Worm (Caenorhabditis elegans) whole organism, young adult: ENCODE data around the gene apb-1.

ENCODE experiments used
- B0336.3 ChIP-seq: fragments of 200-800 bp; sonication (Bioruptor generic); IDR thresholded peaks from 2 replicates; pipeline ENCODE4 v1.3.6; 2022; ENCODE audit warnings: missing genetic modification characterization, missing compliant biosample characterization
- F39B2.1 ChIP-seq: fragments of 200-800 bp; sonication (Bioruptor generic); IDR thresholded peaks from 2 replicates; pipeline ENCODE4 v1.3.6; 2022; ENCODE audit warnings: missing genetic modification reagents, missing genetic modification characterization, missing compliant biosample characterization
- F57C9.4 ChIP-seq: sonication (generic microtip); optimal IDR thresholded peaks from 2 replicates; lab custom pipeline; 2017; ENCODE audit warnings: mild to moderate bottlenecking, missing genetic modification characterization, missing compliant biosample characterization
- aptf-2 ChIP-seq: fragments of 200-800 bp; sonication (Bioruptor generic); conservative IDR thresholded peaks from 2 replicates; pipeline ENCODE4 v1.3.6; 2022; ENCODE audit warnings: missing genetic modification reagents, missing genetic modification characterization, missing compliant biosample characterization
- athp-1 ChIP-seq: sonication (generic microtip); optimal IDR thresholded peaks from 2 replicates; lab custom pipeline; 2017; ENCODE audit warnings: mild to moderate bottlenecking, missing genetic modification characterization, missing compliant biosample characterization
- attf-5 ChIP-seq: fragments of 200-800 bp; sonication (Bioruptor generic); optimal IDR thresholded peaks from 2 replicates; lab custom pipeline; 2018; ENCODE audit warnings: mild to moderate bottlenecking, missing genetic modification characterization, missing compliant biosample characterization
- bed-2 ChIP-seq: fragments of 200-800 bp; sonication (Bioruptor generic); IDR thresholded peaks from 2 replicates; pipeline ENCODE4 v1.3.6; 2022; ENCODE audit warnings: missing genetic modification reagents, missing genetic modification characterization, missing compliant biosample characterization
- ceh-27 ChIP-seq: fragments of 200-800 bp; sonication (Bioruptor generic); optimal IDR thresholded peaks from 2 replicates; lab custom pipeline; 2018; ENCODE audit warnings: mild to moderate bottlenecking, missing genetic modification characterization, moderate library complexity, missing compliant biosample characterization
- ceh-91 ChIP-seq: fragments of 200-800 bp; sonication (Bioruptor generic); IDR thresholded peaks from 2 replicates; pipeline ENCODE4 v1.3.6; 2022; ENCODE audit warnings: missing genetic modification reagents, missing genetic modification characterization, missing compliant biosample characterization
- die-1 ChIP-seq: sonication (generic microtip); optimal IDR thresholded peaks from 2 replicates; lab custom pipeline; 2016; ENCODE audit warnings: missing genotype, mild to moderate bottlenecking, missing genetic modification characterization, missing compliant biosample characterization
- dox-1 ChIP-seq: fragments of 200-800 bp; sonication (Bioruptor generic); IDR thresholded peaks from 2 replicates; pipeline ENCODE4 v1.3.6; 2022; ENCODE audit warnings: missing genetic modification reagents, missing genetic modification characterization, missing compliant biosample characterization
- dpff-1 ChIP-seq: sonication (generic microtip); optimal IDR thresholded peaks from 2 replicates; lab custom pipeline; 2017; ENCODE audit warnings: mild to moderate bottlenecking, missing genetic modification characterization, missing compliant biosample characterization
- egl-44 ChIP-seq: fragments of 200-800 bp; sonication (Bioruptor generic); IDR thresholded peaks from 2 replicates; pipeline ENCODE4 v1.3.6; 2022; ENCODE audit warnings: missing genetic modification reagents, missing genetic modification characterization, missing compliant biosample characterization
- egrh-3 ChIP-seq: fragments of 200-800 bp; sonication (Bioruptor generic); IDR thresholded peaks from 2 replicates; pipeline ENCODE4 v1.3.6; 2022; ENCODE audit warnings: missing genetic modification reagents, missing genetic modification characterization, missing compliant biosample characterization
- ets-4 ChIP-seq: fragments of 200-800 bp; sonication (Bioruptor generic); optimal IDR thresholded peaks from 2 replicates; lab custom pipeline; 2018; ENCODE audit warnings: mild to moderate bottlenecking, missing genetic modification characterization, missing compliant biosample characterization
- hmg-1.2 ChIP-seq: fragments of 200-800 bp; sonication (Bioruptor generic); IDR thresholded peaks from 2 replicates; pipeline ENCODE4 v1.3.6; 2022; ENCODE audit warnings: missing genetic modification reagents, missing genetic modification characterization, missing compliant biosample characterization
- hmg-20 ChIP-seq: fragments of 200-800 bp; sonication (Bioruptor generic); IDR thresholded peaks from 2 replicates; pipeline ENCODE4 v1.3.6; 2022; ENCODE audit warnings: missing genetic modification reagents, missing genetic modification characterization, missing compliant biosample characterization
- hsf-1 ChIP-seq: fragments of 200-800 bp; sonication (Bioruptor generic); IDR thresholded peaks from 2 replicates; pipeline ENCODE4 v1.3.6; 2022; ENCODE audit warnings: missing genetic modification reagents, missing genetic modification characterization, missing compliant biosample characterization
- lag-1 ChIP-seq: fragments of 200-800 bp; sonication (Bioruptor generic); IDR thresholded peaks from 2 replicates; pipeline ENCODE4 v1.3.6; 2022; ENCODE audit warnings: missing genetic modification reagents, missing genetic modification characterization, missing compliant biosample characterization
- let-526 ChIP-seq: fragments of 200-800 bp; sonication (Bioruptor generic); IDR thresholded peaks from 2 replicates; pipeline ENCODE4 v1.3.6; 2022; ENCODE audit warnings: missing genetic modification reagents, missing genetic modification characterization, missing compliant biosample characterization
- let-607 ChIP-seq, 2 experiments: fragments of 200-800 bp in 1 of 2; sonication (Bioruptor generic) in 1 of 2; sonication (generic microtip) in 1 of 2; optimal IDR thresholded peaks; 2 replicates each; lab custom pipeline; 2016 to 2018; ENCODE audit warnings: mild to moderate bottlenecking in 2 of 2, missing compliant biosample characterization in 2 of 2, missing genetic modification characterization in 2 of 2, moderate library complexity in 2 of 2, missing genotype in 1 of 2
- lin-26 ChIP-seq: fragments of 200-800 bp; sonication (Bioruptor generic); IDR thresholded peaks from 2 replicates; pipeline ENCODE4 v1.3.6; 2022; ENCODE audit warnings: missing genetic modification reagents, missing genetic modification characterization, missing compliant biosample characterization
- lin-35 ChIP-seq, 3 experiments: fragments of 150-350 bp in 2 of 3; sonication (generic microtip) in 1 of 3; optimal IDR thresholded peaks; 2 replicates each; lab custom pipeline; 2014 to 2018; ENCODE audit warnings: missing biosample characterization in 3 of 3, missing genetic modification characterization in 3 of 3, missing genetic modification reagents in 3 of 3
- lin-54 ChIP-seq: fragments of 200-800 bp; sonication (Bioruptor generic); optimal IDR thresholded peaks from 2 replicates; lab custom pipeline; 2018; ENCODE audit warnings: mild to moderate bottlenecking, missing genetic modification characterization, missing compliant biosample characterization
- madf-8 ChIP-seq: fragments of 200-800 bp; sonication (Bioruptor generic); conservative IDR thresholded peaks from 2 replicates; pipeline ENCODE4 v1.3.6; 2022; ENCODE audit warnings: missing genetic modification reagents, missing genetic modification characterization, missing compliant biosample characterization
- mes-4 ChIP-seq: sonication (generic microtip); optimal IDR thresholded peaks from 2 replicates; lab custom pipeline; 2016; ENCODE audit warnings: missing genotype, missing genetic modification characterization, missing compliant biosample characterization
- nfya-2 ChIP-seq: fragments of 200-800 bp; sonication (Bioruptor generic); IDR thresholded peaks from 2 replicates; pipeline ENCODE4 v1.3.6; 2022; ENCODE audit warnings: missing genetic modification reagents, missing genetic modification characterization, missing compliant biosample characterization
- nhr-120 ChIP-seq: fragments of 200-800 bp; sonication (Bioruptor generic); IDR thresholded peaks from 2 replicates; pipeline ENCODE4 v1.3.6; 2022; ENCODE audit warnings: missing genetic modification characterization, missing compliant biosample characterization
- nhr-27 ChIP-seq: fragments of 200-800 bp; sonication (Bioruptor generic); optimal IDR thresholded peaks from 2 replicates; lab custom pipeline; 2018; ENCODE audit warnings: mild to moderate bottlenecking, missing genetic modification characterization, moderate library complexity, missing compliant biosample characterization
- nhr-90 ChIP-seq: sonication (generic microtip); optimal IDR thresholded peaks from 2 replicates; lab custom pipeline; 2016; ENCODE audit warnings: missing genotype, mild to moderate bottlenecking, missing genetic modification characterization, missing compliant biosample characterization
- pha-4 ChIP-seq: fragments of 150-350 bp; sonication (generic microtip); optimal IDR thresholded peaks from 2 replicates; lab custom pipeline; 2014; ENCODE audit warnings: missing biosample characterization, missing genetic modification reagents, missing genetic modification characterization
- repo-1 ChIP-seq: sonication (generic microtip); optimal IDR thresholded peaks from 2 replicates; lab custom pipeline; 2017; ENCODE audit warnings: mild to moderate bottlenecking, missing genetic modification characterization, missing compliant biosample characterization
- snpc-3.4 ChIP-seq: sonication (generic microtip); optimal IDR thresholded peaks from 2 replicates; lab custom pipeline; 2017; ENCODE audit warnings: missing genetic modification characterization, mild to moderate bottlenecking, missing compliant biosample characterization, antibody characterized with exemption, moderate library complexity, missing genotype, missing genetic modification reagents
- tbp1 ChIP-seq: fragments of 200-800 bp; sonication (Bioruptor generic); optimal IDR thresholded peaks from 2 replicates; lab custom pipeline; 2018; ENCODE audit warnings: mild to moderate bottlenecking, missing genetic modification characterization, missing compliant biosample characterization
- tbx-9 ChIP-seq: sonication (generic microtip); optimal IDR thresholded peaks from 2 replicates; lab custom pipeline; 2016; ENCODE audit warnings: borderline replicate concordance, missing genetic modification characterization, inconsistent platforms, missing compliant biosample characterization
- tlf-1 ChIP-seq: fragments of 200-800 bp; sonication (Bioruptor generic); optimal IDR thresholded peaks from 2 replicates; lab custom pipeline; 2018; ENCODE audit warnings: mild to moderate bottlenecking, missing genetic modification characterization, missing compliant biosample characterization
- zfh-2 ChIP-seq: fragments of 200-800 bp; sonication (Bioruptor generic); conservative IDR thresholded peaks from 2 replicates; pipeline ENCODE4 v1.3.6; 2022; ENCODE audit warnings: missing genetic modification reagents, missing genetic modification characterization, missing compliant biosample characterization
- ztf-26 ChIP-seq: sonication (generic microtip); optimal IDR thresholded peaks from 2 replicates; lab custom pipeline; 2017; ENCODE audit warnings: missing genetic modification characterization, missing compliant biosample characterization
- ztf-28 ChIP-seq: fragments of 200-800 bp; sonication (Bioruptor generic); IDR thresholded peaks from 2 replicates; pipeline ENCODE4 v1.3.6; 2022; ENCODE audit warnings: missing genetic modification reagents, missing genetic modification characterization, missing compliant biosample characterization
- ztf-6 ChIP-seq: fragments of 200-800 bp; sonication (Bioruptor generic); IDR thresholded peaks from 2 replicates; pipeline ENCODE4 v1.3.6; 2022; ENCODE audit warnings: missing genetic modification reagents, missing genetic modification characterization, missing compliant biosample characterization

apb-1 gene

DNA sequence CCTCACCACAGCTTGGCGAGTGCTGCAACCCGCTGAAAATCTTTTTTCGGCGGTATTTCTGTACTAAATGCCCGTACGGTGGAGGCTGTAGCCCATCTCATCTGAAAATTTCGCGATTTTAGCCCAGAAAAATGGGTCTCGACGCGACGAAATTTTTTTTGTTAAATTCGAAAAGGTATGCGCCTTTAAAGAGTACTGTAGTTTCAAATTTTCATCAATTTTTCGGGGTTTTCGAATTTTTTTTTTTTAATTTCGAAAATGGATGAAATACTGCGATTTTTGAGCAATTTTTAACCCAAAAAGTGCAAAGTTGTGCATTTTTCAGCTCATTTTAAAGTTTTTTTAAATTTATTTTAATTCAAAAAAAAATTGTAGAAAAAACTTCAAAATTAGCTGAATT, 25.4 kb downstream of the apb-1 start, which contains the start of gene Y54F10AR.2:
Y54F10AR.2 (minus strand) TSS at position 101 of the 400 bp plus-strand sequence.
- TF ChIP-seq ztf-26 (tag; lab: Kevin White, UChicago) (no peak), bed-2 (no peak), let-526 (no peak), let-607 (tag; optimal IDR thresholded peaks at IDR 0.05; lab: Kevin White, UChicago) (no peak), ets-4 (GFP tag; lab: Kevin White, UChicago) (no peak), attf-5 (GFP tag; lab: Kevin White, UChicago) (no peak), hmg-20 (GFP tag; lab: Robert Waterston, UW) (no peak), ztf-6 (GFP tag; lab: Robert Waterston, UW) (no peak), ceh-27 (GFP tag; lab: Kevin White, UChicago) (no peak), dpff-1 (tag; lab: Kevin White, UChicago) (no peak), athp-1 (no peak), snpc-3.4 (tag; lab: Kevin White, UChicago) (no peak), tbp1 (GFP tag; lab: Kevin White, UChicago) (no peak), nfya-2 (GFP tag; lab: Robert Waterston, UW) (no peak)
- TF ChIP-seq, all 124 proteins: peak for 0

- TF ChIP-seq hsf-1 (GFP tag; lab: Robert Waterston, UW): 0 out of 2 replicates have a peak, but pooled peaks have one; percentile 38
Observed at ce11 chrIII:2563883-2564282, 33.0 kb downstream of the apb-1 start, which contains the start of gene Y54F10AM.11. TSS of gene Y54F10AM.11 (minus strand) at chrIII:2563983.

DNA sequence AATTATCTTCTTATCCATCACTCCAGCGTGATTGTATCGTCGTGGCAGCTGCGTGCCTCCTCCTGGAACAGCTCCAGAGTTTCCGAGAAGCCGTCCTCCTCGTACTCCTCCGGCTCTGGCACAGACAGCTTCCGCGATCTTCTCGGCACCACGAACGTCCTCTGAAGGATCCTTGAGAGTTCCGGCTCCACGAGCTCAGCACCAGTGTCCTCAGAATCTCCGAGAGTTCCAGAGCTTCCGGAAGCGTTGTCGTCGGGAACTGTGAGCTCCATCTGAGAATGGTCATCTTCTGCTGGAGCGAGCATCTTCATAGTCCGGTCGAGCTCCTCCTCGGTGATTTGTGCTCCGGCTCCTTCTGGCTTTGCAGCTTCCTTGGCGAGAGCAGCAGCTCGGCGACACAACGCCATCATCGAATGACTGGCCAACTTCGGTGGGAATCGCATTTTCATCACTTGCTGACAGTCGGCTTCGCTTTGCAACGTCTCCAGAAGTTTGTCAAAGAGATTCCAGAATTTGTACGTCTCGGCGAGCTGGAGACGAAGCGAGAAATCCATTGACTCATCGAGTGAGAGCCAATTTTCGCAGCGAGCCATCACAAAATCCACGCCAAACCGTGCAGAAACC, 33.7 kb downstream of the apb-1 start:
- TF ChIP-seq lag-1 (no peak), tbx-9 (tag; lab: Kevin White, UChicago) (no peak), egrh-3 (GFP tag; lab: Robert Waterston, UW) (peak; percentile 75; the same call in 1 of the 2 replicates), pha-4 (tag; lab: Kevin White, UChicago) (no peak), lin-54 (GFP tag; lab: Kevin White, UChicago) (no peak), egl-44 (GFP tag; lab: Robert Waterston, UW) (no peak), zfh-2 (GFP tag; lab: Robert Waterston, UW) (peak; percentile 87)
- TF ChIP-seq, all 124 proteins: peak for 2

DNA sequence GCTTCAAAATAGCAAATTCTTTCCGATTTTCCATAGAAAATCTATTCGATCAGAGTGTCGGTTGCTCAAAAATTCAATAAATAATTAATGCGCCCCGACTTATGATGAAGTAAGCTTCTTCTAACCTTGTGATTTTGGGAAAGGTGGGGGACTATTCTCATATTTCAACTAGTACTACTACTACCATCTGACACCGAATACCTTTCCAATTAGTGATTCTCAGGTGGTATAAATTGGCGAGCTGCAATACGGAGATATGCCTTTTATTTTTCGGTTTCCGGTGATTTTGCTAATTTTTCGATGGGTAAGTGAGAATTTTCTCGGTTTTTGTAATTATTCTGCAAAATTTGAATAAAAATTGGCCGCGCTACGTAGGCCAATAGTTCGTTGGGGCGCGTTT, 35.4 kb downstream of the apb-1 start, which contains the start of gene nhr-239:
nhr-239 (plus strand) TSS at position 301 of the 400 bp plus-strand sequence.
- TF ChIP-seq F57C9.4: no peak
- no peak for TF ChIP-seq nhr-90 (tag; lab: Kevin White, UChicago)
- TF ChIP-seq egl-44 (GFP tag; lab: Robert Waterston, UW): no peak
- TF ChIP-seq lin-35 (GFP tag; optimal IDR thresholded peaks at IDR 0.05; lab: Kevin White, UChicago): no peak
- no peak for TF ChIP-seq hsf-1 (GFP tag; lab: Robert Waterston, UW)
- no peak for TF ChIP-seq madf-8 (GFP tag; lab: Robert Waterston, UW)
- TF ChIP-seq die-1: no peak

DNA sequence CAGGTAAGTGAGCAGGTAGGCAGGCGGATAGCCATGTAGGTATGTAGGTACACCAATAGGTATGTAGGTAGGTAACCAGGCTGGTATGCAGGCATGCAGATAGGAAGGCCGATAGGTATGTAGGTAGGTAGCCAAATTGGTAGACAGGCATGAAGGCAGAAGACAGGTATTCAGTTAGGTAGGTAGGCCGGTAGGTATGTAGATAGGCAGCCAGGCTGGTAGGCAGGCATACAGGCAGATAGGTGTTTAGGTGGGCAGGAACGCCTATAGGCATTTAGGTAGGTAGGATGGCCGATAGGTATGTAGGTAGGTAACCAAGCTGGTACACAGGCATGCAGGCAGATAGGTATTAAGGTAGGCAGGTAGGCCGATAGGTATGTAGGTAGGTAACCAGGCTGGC, 36.1 kb downstream of the apb-1 start:
- TF ChIP-seq mes-4 (tag; lab: Kevin White, UChicago): no peak
- no peak for TF ChIP-seq let-607 (tag; optimal IDR thresholded peaks at IDR 0.05; lab: Kevin White, UChicago)
- TF ChIP-seq F39B2.1: no peak
- TF ChIP-seq lin-54 (GFP tag; lab: Kevin White, UChicago): no peak
- no peak for TF ChIP-seq bed-2
- no peak for TF ChIP-seq ceh-91 (GFP tag; lab: Robert Waterston, UW)
- no peak for TF ChIP-seq nhr-27 (tag; lab: Kevin White, UChicago)
- TF ChIP-seq ztf-28 (GFP tag; lab: Robert Waterston, UW): no peak
- TF ChIP-seq nhr-120: 0 out of 2 replicates have a peak, but pooled peaks have one; percentile 12
- no peak for TF ChIP-seq tlf-1
- no peak for TF ChIP-seq let-526
- no peak for TF ChIP-seq aptf-2
- TF ChIP-seq hmg-1.2: 0 out of 2 replicates have a peak, but pooled peaks have one; percentile 6
- TF ChIP-seq repo-1 (tag; lab: Kevin White, UChicago): no peak
- 0 out of 2 replicates have a peak, but pooled peaks have one; percentile 55 for TF ChIP-seq lin-26
- no peak for TF ChIP-seq lin-35 (GFP tag; optimal IDR thresholded peaks at IDR 0.05; lab: Kevin White, UChicago)
- no peak for TF ChIP-seq B0336.3 (GFP tag; lab: Robert Waterston, UW)
- no peak for TF ChIP-seq nhr-90 (tag; lab: Kevin White, UChicago)
- no peak for TF ChIP-seq hsf-1 (GFP tag; lab: Robert Waterston, UW)
- TF ChIP-seq dox-1 (GFP tag; lab: Robert Waterston, UW): no peak
- no peak for TF ChIP-seq egl-44 (GFP tag; lab: Robert Waterston, UW)
